Worm (Caenorhabditis elegans) whole organism, L2 larva: ENCODE measurements around the gene W08E12.7.

Experiments
- C34F6.9 ChIP-seq: fragments of 150-350 bp; optimal IDR thresholded peaks from 2 replicates; lab custom pipeline; 2014; ENCODE audit warnings: missing biosample characterization, missing genetic modification characterization
- F13H6.1 ChIP-seq: sonication (generic microtip); optimal IDR thresholded peaks from 2 replicates; lab custom pipeline; 2016; ENCODE audit warnings: missing genetic modification characterization, missing compliant biosample characterization
- R02D3.7 ChIP-seq: fragments of 150-350 bp; optimal IDR thresholded peaks from 2 replicates; lab custom pipeline; 2014; ENCODE audit warnings: missing biosample characterization, missing genetic modification characterization
- alr-1 ChIP-seq: fragments of 150-350 bp; optimal IDR thresholded peaks from 2 replicates; lab custom pipeline; 2014; ENCODE audit warnings: missing biosample characterization, missing genetic modification characterization
- aly-2 ChIP-seq: fragments of 150-350 bp; optimal IDR thresholded peaks from 2 replicates; lab custom pipeline; 2014; ENCODE audit warnings: missing biosample characterization, missing genetic modification characterization
- ama-1 ChIP-seq: fragments of 150-350 bp; optimal IDR thresholded peaks from 2 replicates; lab custom pipeline; 2018; ENCODE audit warnings: inconsistent platforms
- blmp-1 ChIP-seq: sonication (generic microtip); optimal IDR thresholded peaks from 2 replicates; lab custom pipeline; 2017; ENCODE audit warnings: missing genetic modification characterization, mild to moderate bottlenecking, missing compliant biosample characterization, antibody characterized with exemption, moderate library complexity; ENCODE audit not compliant: insufficient read depth
- ceh-82 ChIP-seq: fragments of 150-350 bp; optimal IDR thresholded peaks from 2 replicates; lab custom pipeline; 2014; ENCODE audit warnings: missing biosample characterization, missing genetic modification characterization
- crh-2 ChIP-seq: sonication (generic microtip); optimal IDR thresholded peaks from 2 replicates; lab custom pipeline; 2017; ENCODE audit warnings: missing biosample characterization, missing genetic modification characterization
- dmd-4 ChIP-seq: sonication (generic microtip); optimal IDR thresholded peaks from 2 replicates; lab custom pipeline; 2017; ENCODE audit warnings: missing biosample characterization, missing genetic modification characterization
- egl-27 ChIP-seq: sonication (generic microtip); optimal IDR thresholded peaks from 3 replicates; lab custom pipeline; 2017; ENCODE audit warnings: missing biosample characterization, missing genetic modification reagents, missing genetic modification characterization
- elt-1 ChIP-seq: fragments of 150-350 bp; optimal IDR thresholded peaks from 2 replicates; lab custom pipeline; 2014; ENCODE audit warnings: missing biosample characterization, missing genetic modification characterization
- elt-3 ChIP-seq: sonication (generic microtip); optimal IDR thresholded peaks from 2 replicates; lab custom pipeline; 2017; ENCODE audit warnings: missing biosample characterization, missing genetic modification characterization
- fos-1 ChIP-seq: fragments of 150-350 bp; optimal IDR thresholded peaks from 2 replicates; lab custom pipeline; 2014; ENCODE audit warnings: missing biosample characterization, missing genetic modification characterization
- gmeb-1 ChIP-seq: fragments of 150-350 bp; optimal IDR thresholded peaks from 2 replicates; lab custom pipeline; 2014; ENCODE audit warnings: missing biosample characterization, missing genetic modification characterization
- lin-11 ChIP-seq: fragments of 150-350 bp; sonication (generic microtip); optimal IDR thresholded peaks from 2 replicates; lab custom pipeline; 2014; ENCODE audit warnings: missing biosample characterization, missing genetic modification characterization, inconsistent platforms, mixed read lengths
- lin-39 ChIP-seq: fragments of 150-350 bp; optimal IDR thresholded peaks from 2 replicates; lab custom pipeline; 2014; ENCODE audit warnings: missing biosample characterization, missing genetic modification reagents, missing genetic modification characterization
- lsy-2 ChIP-seq, 2 experiments: fragments of 150-350 bp in 1 of 2; sonication (generic microtip) in 1 of 2; optimal IDR thresholded peaks; 2 replicates each; lab custom pipeline; 2014 to 2017; ENCODE audit warnings: missing biosample characterization in 2 of 2, missing genetic modification characterization in 2 of 2
- mdl-1 ChIP-seq, 2 experiments: fragments of 150-350 bp in 1 of 2; sonication (generic microtip) in 1 of 2; optimal IDR thresholded peaks; 2 replicates each; lab custom pipeline; 2017; ENCODE audit warnings: missing biosample characterization in 2 of 2, missing genetic modification characterization in 2 of 2
- nhr-10 ChIP-seq: sonication (generic microtip); optimal IDR thresholded peaks from 2 replicates; lab custom pipeline; 2017; ENCODE audit warnings: missing biosample characterization, missing genetic modification characterization
- nhr-11 ChIP-seq: fragments of 150-350 bp; optimal IDR thresholded peaks from 2 replicates; lab custom pipeline; 2014; ENCODE audit warnings: missing biosample characterization, missing genetic modification characterization
- nhr-12 ChIP-seq: fragments of 150-350 bp; optimal IDR thresholded peaks from 2 replicates; lab custom pipeline; 2014; ENCODE audit warnings: missing biosample characterization, missing genetic modification characterization
- nhr-21 ChIP-seq: fragments of 150-350 bp; optimal IDR thresholded peaks from 2 replicates; lab custom pipeline; 2014; ENCODE audit warnings: missing biosample characterization, missing genetic modification characterization
- nhr-237 ChIP-seq: fragments of 150-350 bp; optimal IDR thresholded peaks from 2 replicates; lab custom pipeline; 2014; ENCODE audit warnings: missing biosample characterization, missing genetic modification characterization
- nhr-25 ChIP-seq: fragments of 150-350 bp; sonication (generic microtip); optimal IDR thresholded peaks from 3 replicates; lab custom pipeline; 2014; ENCODE audit warnings: missing biosample characterization, missing genetic modification characterization
- nhr-77 ChIP-seq: fragments of 150-350 bp; optimal IDR thresholded peaks from 2 replicates; lab custom pipeline; 2014; ENCODE audit warnings: missing biosample characterization, missing genetic modification characterization
- peb-1 ChIP-seq: fragments of 150-350 bp; optimal IDR thresholded peaks from 2 replicates; lab custom pipeline; 2014; ENCODE audit warnings: missing biosample characterization, missing genetic modification characterization
- sem-4 ChIP-seq: fragments of 150-350 bp; optimal IDR thresholded peaks from 2 replicates; lab custom pipeline; 2014; ENCODE audit warnings: missing biosample characterization, missing genetic modification reagents, missing genetic modification characterization
- sma-3 ChIP-seq: sonication (generic microtip); optimal IDR thresholded peaks from 2 replicates; lab custom pipeline; 2016; ENCODE audit warnings: missing genetic modification reagents, missing genetic modification characterization, missing compliant biosample characterization
- sma-9 ChIP-seq, 2 experiments: fragments of 150-350 bp in 1 of 2; sonication (generic microtip) in 1 of 2; optimal IDR thresholded peaks; 2 replicates each; lab custom pipeline; 2014 to 2016; ENCODE audit warnings: missing genetic modification characterization in 2 of 2, mild to moderate bottlenecking in 1 of 2, missing biosample characterization in 1 of 2, missing compliant biosample characterization in 1 of 2, missing genetic modification reagents in 1 of 2, moderate library complexity in 1 of 2
- snpc-4 ChIP-seq: fragments of 150-350 bp; optimal IDR thresholded peaks from 2 replicates; lab custom pipeline; 2014; ENCODE audit warnings: missing biosample characterization, missing genetic modification characterization
- unc-55 ChIP-seq: fragments of 150-350 bp; sonication (generic microtip); optimal IDR thresholded peaks from 3 replicates; lab custom pipeline; 2014; ENCODE audit warnings: missing biosample characterization, missing genetic modification reagents, missing genetic modification characterization
- unc-62 ChIP-seq: fragments of 150-350 bp; optimal IDR thresholded peaks from 2 replicates; lab custom pipeline; 2014; ENCODE audit warnings: missing biosample characterization, missing genetic modification reagents, missing genetic modification characterization
- ztf-1 ChIP-seq: fragments of 200-800 bp; sonication (Bioruptor generic); conservative IDR thresholded peaks from 2 replicates; pipeline ENCODE4 v1.3.6; 2022; ENCODE audit warnings: missing genetic modification characterization, missing compliant biosample characterization
- ztf-11 ChIP-seq: sonication (generic microtip); optimal IDR thresholded peaks from 2 replicates; lab custom pipeline; 2017; ENCODE audit warnings: missing biosample characterization, missing genetic modification characterization
- ztf-4 ChIP-seq: fragments of 150-350 bp; optimal IDR thresholded peaks from 2 replicates; lab custom pipeline; 2014; ENCODE audit warnings: missing biosample characterization, missing genetic modification characterization

Gene W08E12.7

ce11 chrIV:3246873-3247272 lies 48.1 kb upstream of the W08E12.7 start:
- TF ChIP-seq unc-62 (GFP tag; lab: Kevin White, UChicago), result no peak
- no peak for TF ChIP-seq ztf-11 (tag; lab: Kevin White, UChicago)
- TF ChIP-seq sma-9 (GFP tag; optimal IDR thresholded peaks at IDR 0.05; lab: Kevin White, UChicago), result peak; percentile 26
- TF ChIP-seq sma-9 (tag; optimal IDR thresholded peaks at IDR 0.05; lab: Kevin White, UChicago), result no peak
- peak in 1 of 2 experiments; percentile 3 for TF ChIP-seq lsy-2 (tag; optimal IDR thresholded peaks at IDR 0.05; lab: Kevin White, UChicago)
- TF ChIP-seq nhr-77 (tag; lab: Kevin White, UChicago), result no peak
- no peak for TF ChIP-seq dmd-4 (tag; lab: Kevin White, UChicago)

- no peak for TF ChIP-seq sma-3 (GFP tag; lab: Kevin White, UChicago)
- no peak for TF ChIP-seq elt-1 (tag; lab: Kevin White, UChicago)
- TF ChIP-seq nhr-21, result peak; percentile 22
Measured at ce11 chrIV:3250020-3250419, 44.9 kb upstream of the W08E12.7 start.

ce11 chrIV:3251551-3251950 lies 43.4 kb upstream of the W08E12.7 start:
- no peak for TF ChIP-seq nhr-12 (tag; lab: Kevin White, UChicago)
- no peak for TF ChIP-seq snpc-4 (tag; lab: Kevin White, UChicago)
- TF ChIP-seq alr-1 (tag; lab: Kevin White, UChicago), result no peak
- no peak for TF ChIP-seq nhr-237
- TF ChIP-seq nhr-21, result no peak
- no peak for TF ChIP-seq ztf-1
- TF ChIP-seq ceh-82 (tag; lab: Kevin White, UChicago), result no peak
- TF ChIP-seq sma-9 (GFP tag; optimal IDR thresholded peaks at IDR 0.05; lab: Kevin White, UChicago), result no peak
- TF ChIP-seq sma-9 (tag; optimal IDR thresholded peaks at IDR 0.05; lab: Kevin White, UChicago), result no peak
- no peak for TF ChIP-seq aly-2 (tag; lab: Kevin White, UChicago)
- no peak for TF ChIP-seq peb-1 (tag; lab: Kevin White, UChicago)
- TF ChIP-seq lsy-2 (tag; optimal IDR thresholded peaks at IDR 0.05; lab: Kevin White, UChicago), result no peak
- TF ChIP-seq R02D3.7 (tag; lab: Kevin White, UChicago), result no peak
- TF ChIP-seq mdl-1 (tag; optimal IDR thresholded peaks at IDR 0.05; lab: Kevin White, UChicago), result no peak
- no peak for TF ChIP-seq sem-4 (tag; lab: Kevin White, UChicago)
- TF ChIP-seq dmd-4 (tag; lab: Kevin White, UChicago), result no peak
- TF ChIP-seq egl-27 (tag; lab: Kevin White, UChicago), result no peak
- TF ChIP-seq unc-55 (GFP tag; lab: Kevin White, UChicago), result no peak
- no peak for TF ChIP-seq F13H6.1 (tag; lab: Kevin White, UChicago)
- TF ChIP-seq lin-39, result no peak
- no peak for TF ChIP-seq lin-11 (tag; lab: Kevin White, UChicago)

- no peak for TF ChIP-seq nhr-10 (tag; lab: Kevin White, UChicago)
- TF ChIP-seq lsy-2 (tag; optimal IDR thresholded peaks at IDR 0.05; lab: Kevin White, UChicago), result no peak
- no peak for TF ChIP-seq ceh-82 (tag; lab: Kevin White, UChicago)
- no peak for TF ChIP-seq elt-1 (tag; lab: Kevin White, UChicago)
- TF ChIP-seq nhr-25 (tag; lab: Kevin White, UChicago), result no peak
- TF ChIP-seq ama-1 (lab: Kevin White, UChicago), result no peak
- no peak for TF ChIP-seq gmeb-1 (tag; lab: Kevin White, UChicago)
- TF ChIP-seq nhr-11, result no peak
- TF ChIP-seq nhr-237, result no peak
- TF ChIP-seq elt-3 (tag; lab: Kevin White, UChicago), result no peak
- no peak for TF ChIP-seq C34F6.9 (tag; lab: Kevin White, UChicago)
- TF ChIP-seq unc-62 (GFP tag; lab: Kevin White, UChicago), result no peak
- no peak for TF ChIP-seq crh-2 (tag; lab: Kevin White, UChicago)
- no peak for TF ChIP-seq fos-1 (tag; lab: Kevin White, UChicago)
- no peak for TF ChIP-seq ztf-4 (tag; lab: Kevin White, UChicago)
- TF ChIP-seq snpc-4 (tag; lab: Kevin White, UChicago), result no peak
- no peak for TF ChIP-seq F13H6.1 (tag; lab: Kevin White, UChicago)
- no peak for TF ChIP-seq blmp-1 (tag; lab: Kevin White, UChicago)
Measured at ce11 chrIV:3252047-3252446, 42.9 kb upstream of the W08E12.7 start.
